Fruit fly (Drosophila melanogaster) whole organism, embryonic: ENCODE results near the gene RpS7.

Experiments
- Adf1 ChIP-seq: fragments of 200-800 bp; sonication (Bioruptor generic); IDR thresholded peaks from 2 replicates; pipeline ENCODE4 v1.3.6; 2022; ENCODE audit warnings: missing biosample characterization, missing genetic modification characterization
- Aef1 ChIP-seq: fragments of 200-800 bp; sonication (Bioruptor generic); IDR thresholded peaks from 3 replicates; pipeline ENCODE4 v1.3.6; 2022; ENCODE audit warnings: missing biosample characterization, missing genetic modification characterization
- Asciz ChIP-seq: fragments of 200-800 bp; sonication (Bioruptor generic); optimal IDR thresholded peaks from 2 replicates; lab custom pipeline; 2017; ENCODE audit warnings: missing biosample characterization, mild to moderate bottlenecking, missing genetic modification characterization, missing genetic modification reagents
- Awh ChIP-seq: fragments of 200-800 bp; sonication (Bioruptor generic); IDR thresholded peaks from 2 replicates; pipeline ENCODE4, ENCODE4 v1.3.6; 2022; ENCODE audit warnings: missing biosample characterization, missing genetic modification characterization
- CG11504 ChIP-seq: fragments of 200-800 bp; sonication (Bioruptor generic); optimal IDR thresholded peaks from 3 replicates; lab custom pipeline; 2019; ENCODE audit warnings: missing biosample characterization, mild to moderate bottlenecking, missing genetic modification characterization, moderate library complexity
- CG11560 ChIP-seq: fragments of 200-800 bp; sonication (Bioruptor generic); IDR thresholded peaks from 3 replicates; pipeline ENCODE4 v1.3.6; 2022; ENCODE audit warnings: missing biosample characterization, missing genetic modification characterization
- CG1233 ChIP-seq: fragments of 200-800 bp; sonication (Bioruptor generic); optimal IDR thresholded peaks from 4 replicates; lab custom pipeline; 2018; ENCODE audit warnings: missing biosample characterization, mild to moderate bottlenecking, missing genetic modification characterization
- CG13775 ChIP-seq: fragments of 200-800 bp; sonication (Bioruptor generic); optimal IDR thresholded peaks from 3 replicates; lab custom pipeline; 2017; ENCODE audit warnings: missing biosample characterization, mild to moderate bottlenecking, missing genetic modification characterization
- CG14667 ChIP-seq: fragments of 200-800 bp; sonication (Bioruptor generic); IDR thresholded peaks from 2 replicates; pipeline ENCODE4 v1.3.6; 2022; ENCODE audit warnings: missing biosample characterization, missing genetic modification characterization
- CG15269 ChIP-seq: fragments of 200-800 bp; sonication (Bioruptor generic); optimal IDR thresholded peaks from 2 replicates; lab custom pipeline; 2018; ENCODE audit warnings: missing biosample characterization, mild to moderate bottlenecking, missing genetic modification characterization, moderate library complexity
- CG1602 ChIP-seq: fragments of 200-800 bp; sonication (Bioruptor generic); optimal IDR thresholded peaks from 3 replicates; lab custom pipeline; 2016; ENCODE audit warnings: missing biosample characterization, missing genetic modification characterization
- CG17328 ChIP-seq: fragments of 200-800 bp; sonication (Bioruptor generic); IDR thresholded peaks from 2 replicates; pipeline ENCODE4 v1.3.6; 2022; ENCODE audit warnings: missing biosample characterization, missing genetic modification characterization
- CG17912 ChIP-seq: fragments of 200-800 bp; sonication (Bioruptor generic); optimal IDR thresholded peaks from 2 replicates; lab custom pipeline; 2018; ENCODE audit warnings: missing biosample characterization, mild to moderate bottlenecking, missing genetic modification characterization
- CG18011 ChIP-seq: fragments of 200-800 bp; sonication (Bioruptor generic); optimal IDR thresholded peaks from 2 replicates; lab custom pipeline; 2017; ENCODE audit warnings: missing biosample characterization, missing genetic modification characterization, mild to moderate bottlenecking, moderate library complexity, missing genotype
- CG2712 ChIP-seq: fragments of 200-800 bp; optimal IDR thresholded peaks from 3 replicates; lab custom pipeline; 2019; ENCODE audit warnings: missing biosample characterization, mild to moderate bottlenecking, missing genetic modification characterization, moderate library complexity
- CG2889 ChIP-seq: fragments of 200-800 bp; sonication (Bioruptor generic); IDR thresholded peaks from 3 replicates; pipeline ENCODE4 v1.3.6; 2022; ENCODE audit warnings: missing biosample characterization, missing genetic modification characterization
- CG30403 ChIP-seq: fragments of 200-800 bp; sonication (Bioruptor generic); optimal IDR thresholded peaks from 3 replicates; lab custom pipeline; 2016; ENCODE audit warnings: missing biosample characterization, missing genetic modification characterization
- CG33557 ChIP-seq: fragments of 200-800 bp; sonication (Bioruptor generic); optimal IDR thresholded peaks from 2 replicates; lab custom pipeline; 2019; ENCODE audit warnings: missing biosample characterization, mild to moderate bottlenecking, missing genetic modification characterization, moderate library complexity
- CG3726 ChIP-seq: fragments of 200-800 bp; sonication (Bioruptor generic); IDR thresholded peaks from 3 replicates; pipeline ENCODE4, ENCODE4 v1.3.6; 2022; ENCODE audit warnings: missing biosample characterization, missing genetic modification characterization
- CG3995 ChIP-seq: fragments of 200-800 bp; sonication (Bioruptor generic); optimal IDR thresholded peaks from 3 replicates; lab custom pipeline; 2016; ENCODE audit warnings: missing biosample characterization, missing genetic modification characterization
- CG4282 ChIP-seq: fragments of 200-800 bp; sonication (Bioruptor generic); optimal IDR thresholded peaks from 2 replicates; lab custom pipeline; 2016; ENCODE audit warnings: missing biosample characterization, missing genetic modification characterization
- CG4328 ChIP-seq: fragments of 200-800 bp; sonication (Bioruptor generic); optimal IDR thresholded peaks from 3 replicates; lab custom pipeline; 2017; ENCODE audit warnings: missing biosample characterization, missing genetic modification reagents, missing genetic modification characterization
- CG4617 ChIP-seq: fragments of 200-800 bp; sonication (Bioruptor generic); optimal IDR thresholded peaks from 3 replicates; lab custom pipeline; 2016; ENCODE audit warnings: missing biosample characterization, missing genetic modification characterization, borderline replicate concordance
- CG5953 ChIP-seq: fragments of 200-800 bp; sonication (Bioruptor generic); IDR thresholded peaks from 2 replicates; pipeline ENCODE4 v1.3.6; 2022; ENCODE audit warnings: missing biosample characterization, missing genetic modification characterization
- CG6272 ChIP-seq: fragments of 200-800 bp; sonication (Bioruptor generic); IDR thresholded peaks from 2 replicates; pipeline ENCODE4 v1.3.6; 2022; ENCODE audit warnings: missing biosample characterization, missing genetic modification characterization
- CG9437 ChIP-seq: fragments of 200-800 bp; sonication (Bioruptor generic); optimal IDR thresholded peaks from 2 replicates; lab custom pipeline; 2018; ENCODE audit warnings: missing biosample characterization, mild to moderate bottlenecking, missing genetic modification characterization
- CG9727 ChIP-seq: fragments of 200-800 bp; sonication (Bioruptor generic); optimal IDR thresholded peaks from 3 replicates; lab custom pipeline; 2017; ENCODE audit warnings: missing biosample characterization, mild to moderate bottlenecking, missing genetic modification characterization
- CTCF ChIP-seq: fragments of 200-800 bp; sonication (Bioruptor generic); optimal IDR thresholded peaks from 2 replicates; lab custom pipeline; 2017; ENCODE audit warnings: missing biosample characterization, mild to moderate bottlenecking, missing genetic modification characterization, moderate library complexity
- CkIIα-i1 ChIP-seq: fragments of 200-800 bp; sonication (Bioruptor generic); IDR thresholded peaks from 2 replicates; pipeline ENCODE4 v1.3.6; 2022; ENCODE audit warnings: missing biosample characterization, missing genetic modification characterization
- Dip3 ChIP-seq: fragments of 200-800 bp; sonication (Bioruptor generic); optimal IDR thresholded peaks from 3 replicates; lab custom pipeline; 2016; ENCODE audit warnings: missing biosample characterization, missing genetic modification characterization
- E2f1 ChIP-seq: fragments of 200-800 bp; sonication (Bioruptor generic); IDR thresholded peaks from 2 replicates; pipeline ENCODE4 v1.3.6; 2022; ENCODE audit warnings: missing biosample characterization, missing genetic modification characterization
- H15 ChIP-seq: fragments of 200-800 bp; sonication (Bioruptor generic); IDR thresholded peaks from 3 replicates; pipeline ENCODE4 v1.3.6; 2022; ENCODE audit warnings: missing biosample characterization, missing genetic modification characterization
- HLH54F ChIP-seq: fragments of 200-800 bp; sonication (Bioruptor generic); optimal IDR thresholded peaks from 3 replicates; lab custom pipeline; 2016; ENCODE audit warnings: missing biosample characterization, missing genetic modification characterization
- Poxn ChIP-seq: fragments of 200-800 bp; sonication (Bioruptor generic); IDR thresholded peaks from 2 replicates; pipeline ENCODE4 v1.3.6; 2022; ENCODE audit warnings: missing biosample characterization, missing genetic modification characterization
- Sox100B ChIP-seq: fragments of 200-800 bp; sonication (Bioruptor generic); optimal IDR thresholded peaks from 3 replicates; lab custom pipeline; 2018; ENCODE audit warnings: missing biosample characterization, mild to moderate bottlenecking, missing genetic modification characterization
- chm ChIP-seq: fragments of 200-800 bp; sonication (Bioruptor generic); IDR thresholded peaks from 2 replicates; pipeline ENCODE4 v1.3.6; 2022; ENCODE audit warnings: missing biosample characterization, missing genetic modification characterization
- croc ChIP-seq: fragments of 200-800 bp; sonication (Bioruptor generic); conservative IDR thresholded peaks from 3 replicates; pipeline ENCODE4 v1.3.6; 2022; ENCODE audit warnings: missing biosample characterization, missing genetic modification characterization
- crol ChIP-seq: fragments of 200-800 bp; sonication (Bioruptor generic); IDR thresholded peaks from 2 replicates; pipeline ENCODE4 v1.3.6; 2022; ENCODE audit warnings: missing biosample characterization, missing genetic modification characterization
- dmrt11E ChIP-seq: fragments of 200-800 bp; sonication (Bioruptor generic); optimal IDR thresholded peaks from 3 replicates; lab custom pipeline; 2018; ENCODE audit warnings: missing biosample characterization, mild to moderate bottlenecking, missing genetic modification characterization, moderate library complexity
- dmrt99B ChIP-seq: fragments of 200-800 bp; sonication (Bioruptor generic); optimal IDR thresholded peaks from 2 replicates; lab custom pipeline; 2018; ENCODE audit warnings: missing biosample characterization, mild to moderate bottlenecking, missing genetic modification characterization, moderate library complexity
- dysf ChIP-seq: fragments of 200-800 bp; sonication (Bioruptor generic); IDR thresholded peaks from 3 replicates; pipeline ENCODE4 v1.3.6; 2022; ENCODE audit warnings: missing biosample characterization, missing genetic modification characterization
- emc ChIP-seq: fragments of 200-800 bp; sonication (Bioruptor generic); optimal IDR thresholded peaks from 2 replicates; lab custom pipeline; 2016; ENCODE audit warnings: missing biosample characterization, missing genetic modification characterization
- gt ChIP-seq: fragments of 200-800 bp; sonication (Bioruptor generic); IDR thresholded peaks from 2 replicates; pipeline ENCODE4 v1.3.6; 2022; ENCODE audit warnings: missing biosample characterization, missing genetic modification characterization
- her ChIP-seq: fragments of 200-800 bp; sonication (Bioruptor generic); optimal IDR thresholded peaks from 2 replicates; lab custom pipeline; 2016; ENCODE audit warnings: missing biosample characterization, missing genetic modification characterization
- kni ChIP-seq: fragments of 200-800 bp; sonication (Bioruptor generic); optimal IDR thresholded peaks from 3 replicates; lab custom pipeline; 2017; ENCODE audit warnings: mild to moderate bottlenecking, missing biosample characterization, missing genetic modification reagents, missing genetic modification characterization
- maf-S ChIP-seq: fragments of 200-800 bp; sonication (Bioruptor generic); optimal IDR thresholded peaks from 2 replicates; lab custom pipeline; 2016; ENCODE audit warnings: missing biosample characterization, missing genetic modification characterization
- otp ChIP-seq: fragments of 200-800 bp; sonication (Bioruptor generic); IDR thresholded peaks from 3 replicates; pipeline ENCODE4, ENCODE4 v1.3.6; 2022; ENCODE audit warnings: missing biosample characterization, missing genetic modification characterization
- p53 ChIP-seq: fragments of 200-800 bp; sonication (Bioruptor generic); optimal IDR thresholded peaks from 2 replicates; lab custom pipeline; 2016; ENCODE audit warnings: missing biosample characterization, missing genetic modification characterization
- pita ChIP-seq: fragments of 200-800 bp; sonication (Bioruptor generic); optimal IDR thresholded peaks from 2 replicates; lab custom pipeline; 2017; ENCODE audit warnings: missing biosample characterization, mild to moderate bottlenecking, missing genetic modification characterization
- ro ChIP-seq: fragments of 200-800 bp; sonication (Bioruptor generic); IDR thresholded peaks from 2 replicates; pipeline ENCODE4 v1.3.6; 2022; ENCODE audit warnings: missing biosample characterization, missing genetic modification characterization
- sens ChIP-seq: fragments of 200-800 bp; sonication (Bioruptor generic); peaks from one replicate; lab custom pipeline; 2016; ENCODE audit warnings: missing biosample characterization, missing genetic modification characterization
- stc ChIP-seq: fragments of 200-800 bp; sonication (Bioruptor generic); IDR thresholded peaks from 2 replicates; pipeline ENCODE4 v1.3.6; 2022; ENCODE audit warnings: missing biosample characterization, missing genetic modification characterization
- trh ChIP-seq: fragments of 200-800 bp; sonication (Bioruptor generic); optimal IDR thresholded peaks from 2 replicates; lab custom pipeline; 2016; ENCODE audit warnings: missing biosample characterization, missing genetic modification characterization
- zf30C ChIP-seq: fragments of 200-800 bp; sonication (Bioruptor generic); optimal IDR thresholded peaks from 3 replicates; lab custom pipeline; 2018; ENCODE audit warnings: missing biosample characterization, mild to moderate bottlenecking, missing genetic modification characterization

The RpS7 gene

DNA sequence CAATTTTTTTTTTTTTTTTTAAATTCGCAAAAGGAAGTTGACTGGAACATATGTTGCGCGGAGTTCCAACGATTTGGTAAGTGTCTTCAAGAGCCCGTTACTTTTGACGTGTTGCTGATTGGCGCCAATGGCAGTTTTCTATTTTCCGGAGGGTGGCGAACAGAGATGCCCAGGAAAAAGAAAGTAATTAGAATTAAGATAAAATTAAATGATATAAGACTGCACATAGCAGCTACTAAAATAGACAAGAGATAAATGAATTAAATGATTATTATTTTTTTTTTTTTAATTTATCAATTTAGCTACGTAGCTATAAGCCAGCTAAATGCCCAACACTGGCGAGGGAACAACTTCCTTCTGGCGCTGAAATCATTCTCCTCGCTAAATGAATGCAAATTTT is 13.4 kb upstream of the RpS7 start (continued):
- TF ChIP-seq crol (GFP tag; lab: Robert Waterston, UW) = no peak
- TF ChIP-seq emc (GFP tag; lab: Kevin White, UChicago) = no peak
- TF ChIP-seq CG2889 (GFP tag; lab: Robert Waterston, UW) = no peak
- TF ChIP-seq CG17328 (GFP tag; lab: Robert Waterston, UW) = peak; percentile 52; the same call in 1 of the 2 replicates
- TF ChIP-seq CG18011 = no peak
- peak; percentile 20 for TF ChIP-seq CG9727
- TF ChIP-seq Dip3 (GFP tag; lab: Kevin White, UChicago) = no peak
- TF ChIP-seq CG4328 (GFP tag; lab: Kevin White, UChicago) = no peak
- TF ChIP-seq Aef1 (GFP tag; lab: Robert Waterston, UW) = no peak
- TF ChIP-seq H15 (GFP tag; lab: Robert Waterston, UW) = 0 out of 3 replicates have a peak, but pooled peaks have one; percentile 14
- TF ChIP-seq chm (GFP tag; lab: Robert Waterston, UW) = no peak
- TF ChIP-seq dmrt99B (tag; lab: Kevin White, UChicago) = peak; percentile 13
- no peak for TF ChIP-seq zf30C (GFP tag; lab: Kevin White, UChicago)
- no peak for TF ChIP-seq p53 (GFP tag; lab: Kevin White, UChicago)
- TF ChIP-seq Poxn (GFP tag; lab: Robert Waterston, UW) = no peak
- peak; percentile 8 for TF ChIP-seq Sox100B
- no peak for TF ChIP-seq CkIIα-i1 (GFP tag; lab: Robert Waterston, UW)
- TF ChIP-seq CG6272 = no peak
- no peak for TF ChIP-seq Awh
- peak; percentile 55 for TF ChIP-seq CG2712 (tag; lab: Kevin White, UChicago)
- no peak for TF ChIP-seq CG5953 (GFP tag; lab: Robert Waterston, UW)
- no peak for TF ChIP-seq CG4282 (GFP tag; lab: Kevin White, UChicago)
- 0 out of 3 replicates have a peak, but pooled peaks have one; percentile 6 for TF ChIP-seq dysf (GFP tag; lab: Robert Waterston, UW)
- no peak for TF ChIP-seq trh (GFP tag; lab: Kevin White, UChicago)
- TF ChIP-seq sens (GFP tag; lab: Kevin White, UChicago) = peak; percentile 46
- no peak for TF ChIP-seq CG33557
- TF ChIP-seq CG9437 (GFP tag; lab: Kevin White, UChicago) = no peak
- no peak for TF ChIP-seq CG11560
- TF ChIP-seq CG3995 (GFP tag; lab: Kevin White, UChicago) = no peak
- peak; percentile 34 for TF ChIP-seq CG11504 (tag; lab: Kevin White, UChicago)
- no peak for TF ChIP-seq HLH54F (GFP tag; lab: Kevin White, UChicago)
- peak; percentile 43; the same call in 1 of the 2 replicates for TF ChIP-seq stc
- TF ChIP-seq CTCF (GFP tag; lab: Kevin White, UChicago) = no peak
- TF ChIP-seq her (GFP tag; lab: Kevin White, UChicago) = no peak
- TF ChIP-seq E2f1 (GFP tag; lab: Robert Waterston, UW) = no peak
- TF ChIP-seq gt (GFP tag; lab: Robert Waterston, UW) = no peak
- TF ChIP-seq CG15269 = peak; percentile 25
- no peak for TF ChIP-seq Adf1 (GFP tag; lab: Robert Waterston, UW)
- no peak for TF ChIP-seq kni (GFP tag; lab: Kevin White, UChicago)
- TF ChIP-seq pita (GFP tag; lab: Kevin White, UChicago) = no peak
- TF ChIP-seq CG4617 (GFP tag; lab: Kevin White, UChicago) = no peak
- TF ChIP-seq maf-S (GFP tag; lab: Kevin White, UChicago) = no peak
- no peak for TF ChIP-seq CG3726 (GFP tag; lab: Robert Waterston, UW)
- TF ChIP-seq Asciz = no peak
- TF ChIP-seq CG1233 (GFP tag; lab: Kevin White, UChicago) = no peak
- no peak for TF ChIP-seq ro (GFP tag; lab: Robert Waterston, UW)
- TF ChIP-seq CG13775 = peak; percentile 14
- TF ChIP-seq dmrt11E (tag; lab: Kevin White, UChicago) = peak; percentile 63
- no peak for TF ChIP-seq croc (GFP tag; lab: Robert Waterston, UW)
- TF ChIP-seq CG17912 (GFP tag; lab: Kevin White, UChicago) = no peak
- TF ChIP-seq CG1602 (GFP tag; lab: Kevin White, UChicago) = no peak
- TF ChIP-seq CG14667 = no peak
- TF ChIP-seq otp (GFP tag; lab: Robert Waterston, UW) = 0 out of 3 replicates have a peak, but pooled peaks have one; percentile 12
- no peak for TF ChIP-seq CG30403 (GFP tag; lab: Kevin White, UChicago)
